ENCODE assay signal across 6 worm cellular contexts in genomic region chrX:10956972-10957678, ce11.
TF ChIP-seq lines count a peak whose summit lies in the region.

No protein-coding gene starts in this region.

TF ChIP-seq in whole organism, L1 larva, 84 proteins besides CTCF, POLR2A, EP300 and RAD21:
- TF ChIP-seq Y116A8C.19 (tag; optimal IDR thresholded peaks at IDR 0.05; lab: Kevin White, UChicago; ENCODE audit: borderline replicate concordance) = no peak
- no peak for TF ChIP-seq C04F5.9 (tag; optimal IDR thresholded peaks at IDR 0.05; lab: Kevin White, UChicago)
- no peak for TF ChIP-seq nhr-11 (tag; optimal IDR thresholded peaks at IDR 0.05; lab: Kevin White, UChicago)
- TF ChIP-seq elt-2 (tag; optimal IDR thresholded peaks at IDR 0.05; lab: Kevin White, UChicago) = peak; percentile 5
- TF ChIP-seq lsy-2 (tag; optimal IDR thresholded peaks at IDR 0.05; lab: Kevin White, UChicago) = no peak
- TF ChIP-seq nhr-84 (tag; optimal IDR thresholded peaks at IDR 0.05; lab: Kevin White, UChicago) = no peak
- no peak for TF ChIP-seq mdl-1 (tag; optimal IDR thresholded peaks at IDR 0.05; lab: Kevin White, UChicago)
- TF ChIP-seq aha-1 (tag; optimal IDR thresholded peaks at IDR 0.05; lab: Kevin White, UChicago) = no peak

TF ChIP-seq in whole organism, L2 larva, 48 proteins besides CTCF, POLR2A, EP300 and RAD21:
- no peak for TF ChIP-seq lin-11 (tag; optimal IDR thresholded peaks at IDR 0.05; lab: Kevin White, UChicago)
- peak; percentile 22 for TF ChIP-seq fos-1 (tag; optimal IDR thresholded peaks at IDR 0.05; lab: Kevin White, UChicago)
- no peak for TF ChIP-seq nhr-12 (tag; optimal IDR thresholded peaks at IDR 0.05; lab: Kevin White, UChicago)
- TF ChIP-seq unc-39 (tag; optimal IDR thresholded peaks at IDR 0.05; lab: Kevin White, UChicago) = no peak
- no peak for TF ChIP-seq skn-1 (tag; optimal IDR thresholded peaks at IDR 0.05; lab: Kevin White, UChicago)

TF ChIP-seq in whole organism, L3 larva, 47 proteins besides CTCF, POLR2A, EP300 and RAD21:
- no peak for TF ChIP-seq aly-2 (tag; optimal IDR thresholded peaks at IDR 0.05; lab: Kevin White, UChicago)
- no peak for TF ChIP-seq unc-39 (tag; optimal IDR thresholded peaks at IDR 0.05; lab: Kevin White, UChicago)
- no peak for TF ChIP-seq ZK546.5 (tag; optimal IDR thresholded peaks at IDR 0.05; lab: Kevin White, UChicago)
- no peak for TF ChIP-seq zag-1 (tag; optimal IDR thresholded peaks at IDR 0.05; lab: Kevin White, UChicago)
- TF ChIP-seq nhr-25 (tag; optimal IDR thresholded peaks at IDR 0.05; lab: Kevin White, UChicago) = no peak
- no peak for TF ChIP-seq skn-1 (tag; optimal IDR thresholded peaks at IDR 0.05; lab: Kevin White, UChicago)
- TF ChIP-seq fkh-10 (GFP tag; optimal IDR thresholded peaks at IDR 0.05; lab: Kevin White, UChicago) = no peak
- no peak for TF ChIP-seq nhr-43 (tag; optimal IDR thresholded peaks at IDR 0.05; lab: Kevin White, UChicago; ENCODE audit: poor library complexity, severe bottlenecking)
- no peak for TF ChIP-seq fos-1 (tag; optimal IDR thresholded peaks at IDR 0.05; lab: Kevin White, UChicago)
- peak; percentile 45 for TF ChIP-seq elt-2 (tag; optimal IDR thresholded peaks at IDR 0.05; lab: Kevin White, UChicago)
- TF ChIP-seq unc-62 (GFP tag; optimal IDR thresholded peaks at IDR 0.05; lab: Kevin White, UChicago) = no peak
- TF ChIP-seq mdl-1 (tag; optimal IDR thresholded peaks at IDR 0.05; lab: Kevin White, UChicago) = no peak
- TF ChIP-seq pqm-1 (tag; optimal IDR thresholded peaks at IDR 0.05; lab: Kevin White, UChicago) = peak; percentile 32
- TF ChIP-seq elt-1 (tag; optimal IDR thresholded peaks at IDR 0.05; lab: Kevin White, UChicago) = no peak
- TF ChIP-seq mml-1 (tag; optimal IDR thresholded peaks at IDR 0.05; lab: Kevin White, UChicago) = no peak
- TF ChIP-seq hmg-11 (tag; optimal IDR thresholded peaks at IDR 0.05; lab: Kevin White, UChicago) = no peak

TF ChIP-seq in whole organism, L4 larva, 104 proteins besides CTCF, POLR2A, EP300 and RAD21:
- TF ChIP-seq dmd-6 (GFP tag; IDR thresholded peaks at IDR 0.05; lab: Robert Waterston, UW) (peak; percentile 89), nhr-48 (tag; optimal IDR thresholded peaks at IDR 0.05; lab: Kevin White, UChicago) (peak; percentile 25), daf-16 (GFP tag; optimal IDR thresholded peaks at IDR 0.05; lab: Kevin White, UChicago) (no peak), daf-16 (tag; optimal IDR thresholded peaks at IDR 0.05; lab: Kevin White, UChicago) (peak; percentile 21), dve-1 (tag; optimal IDR thresholded peaks at IDR 0.05; lab: Kevin White, UChicago; ENCODE audit: insufficient read depth) (peak; percentile 38), ZK546.5 (tag; optimal IDR thresholded peaks at IDR 0.05; lab: Kevin White, UChicago) (no peak), php-3 (GFP tag; IDR thresholded peaks at IDR 0.05; lab: Robert Waterston, UW) (0 out of 2 replicates have a peak, but pooled peaks have one; percentile 48), mxl-2 (GFP tag; conservative IDR thresholded peaks at IDR 0.05; lab: Robert Waterston, UW) (no peak), lin-29 (GFP tag; IDR thresholded peaks at IDR 0.05; lab: Robert Waterston, UW) (no peak), tra-1 (GFP tag; IDR thresholded peaks at IDR 0.05; lab: Robert Waterston, UW) (peak; percentile 38; the same call in 1 of the 2 replicates), hlh-11 (tag; optimal IDR thresholded peaks at IDR 0.05; lab: Kevin White, UChicago) (peak; percentile 11), sdz-12 (GFP tag; optimal IDR thresholded peaks at IDR 0.05; lab: Kevin White, UChicago) (no peak), lin-1 (GFP tag; IDR thresholded peaks at IDR 0.05; lab: Robert Waterston, UW) (0 out of 2 replicates have a peak, but pooled peaks have one; percentile 13), pqm-1 (tag; optimal IDR thresholded peaks at IDR 0.05; lab: Kevin White, UChicago) (peak; percentile 5), nhr-28 (tag; optimal IDR thresholded peaks at IDR 0.05; lab: Kevin White, UChicago) (peak; percentile 45), unc-62 (GFP tag; optimal IDR thresholded peaks at IDR 0.05 in 1 of 2; lab: Kevin White, UChicago) (peak in 1 of 2 experiments; percentile 92), unc-62 (tag; optimal IDR thresholded peaks at IDR 0.05; lab: Kevin White, UChicago) (no peak), snpc-1.2 (GFP tag; IDR thresholded peaks at IDR 0.05; lab: Robert Waterston, UW) (no peak)

TF ChIP-seq in whole organism, late embryonic, 69 proteins besides CTCF, POLR2A, EP300 and RAD21:
- TF ChIP-seq fax-1 (tag; optimal IDR thresholded peaks at IDR 0.05; lab: Kevin White, UChicago) = no peak
- TF ChIP-seq ceh-18 (tag; optimal IDR thresholded peaks at IDR 0.05; lab: Kevin White, UChicago) = no peak
- peak; percentile 66 for TF ChIP-seq elt-2 (tag; optimal IDR thresholded peaks at IDR 0.05; lab: Kevin White, UChicago)

TF ChIP-seq in whole organism, young adult, 124 proteins besides CTCF, POLR2A, EP300 and RAD21:
- no peak for TF ChIP-seq pha-4 (tag; optimal IDR thresholded peaks at IDR 0.05; lab: Kevin White, UChicago)
- TF ChIP-seq attf-6 (GFP tag; IDR thresholded peaks at IDR 0.05; lab: Robert Waterston, UW) = no peak
- TF ChIP-seq ceh-40 (GFP tag; IDR thresholded peaks at IDR 0.05; lab: Robert Waterston, UW) = no peak
- peak; percentile 84 for TF ChIP-seq nhr-80 (tag; optimal IDR thresholded peaks at IDR 0.05; lab: Kevin White, UChicago)
